Worm (Caenorhabditis elegans): Measurements from ENCODE around the gene srt-24.

DNA sequence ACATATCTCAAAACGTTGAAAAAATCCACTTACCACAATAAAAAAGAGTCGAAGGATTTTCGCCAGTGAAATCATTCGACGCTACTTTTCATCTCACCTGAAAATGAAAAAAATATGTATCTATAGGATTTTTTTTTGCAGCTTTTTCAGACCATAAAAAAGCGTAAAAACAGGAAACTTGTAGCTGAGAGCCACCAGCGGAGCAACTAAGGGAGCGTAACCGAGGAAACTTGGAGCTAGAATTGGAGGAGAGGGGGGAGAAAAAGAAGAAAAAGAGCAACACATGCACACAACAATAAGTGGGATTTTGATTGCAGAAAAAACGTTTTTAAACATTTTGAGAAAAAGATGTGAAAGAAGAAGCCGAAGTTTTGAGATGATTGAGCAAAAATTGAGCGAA is 23.2 kb downstream of the srt-24 start, which contains the start of gene cutl-26:
- no peak for TF ChIP-seq fkh-10 (GFP tag; optimal IDR thresholded peaks at IDR 0.05)
- no peak for TF ChIP-seq ceh-31 (tag; optimal IDR thresholded peaks at IDR 0.05)
- no peak for TF ChIP-seq zip-5 (tag; optimal IDR thresholded peaks at IDR 0.05)

Measured in whole organism, late embryonic.